Fruit fly (Drosophila melanogaster) whole organism, adult: ENCODE measurements around the gene Nepl3.
A peak's percentile ranks its signal among the peaks of the same experiment; 100 is the strongest.

Source experiments
- CG11617 ChIP-seq: fragments of 200-800 bp; sonication (Bioruptor generic); optimal IDR thresholded peaks from 2 replicates; lab custom pipeline; 2017; ENCODE audit warnings: mild to moderate bottlenecking, missing biosample characterization, missing genetic modification reagents, missing genetic modification characterization
- CG12768 ChIP-seq: fragments of 200-800 bp; sonication (Bioruptor generic); optimal IDR thresholded peaks from 2 replicates; lab custom pipeline; 2017; ENCODE audit warnings: missing biosample characterization, missing genetic modification characterization, mild to moderate bottlenecking, moderate library complexity, missing genetic modification reagents
- CG14711 ChIP-seq: fragments of 200-800 bp; sonication (Bioruptor generic); optimal IDR thresholded peaks from 2 replicates; lab custom pipeline; 2018; ENCODE audit warnings: missing biosample characterization, mild to moderate bottlenecking, missing genetic modification characterization, moderate library complexity
- CG1620 ChIP-seq: fragments of 200-800 bp; sonication (Bioruptor generic); optimal IDR thresholded peaks from 2 replicates; lab custom pipeline; 2016; ENCODE audit warnings: missing biosample characterization, missing genetic modification characterization
- CG33017 ChIP-seq: fragments of 200-800 bp; sonication (Bioruptor generic); optimal IDR thresholded peaks from 2 replicates; lab custom pipeline; 2018; ENCODE audit warnings: missing biosample characterization, mild to moderate bottlenecking, missing genetic modification characterization, moderate library complexity
- CG5204 ChIP-seq: fragments of 200-800 bp; sonication (Bioruptor generic); optimal IDR thresholded peaks from 2 replicates; lab custom pipeline; 2016; ENCODE audit warnings: missing biosample characterization, missing genetic modification characterization
- CG7045 ChIP-seq: fragments of 200-800 bp; sonication (Bioruptor generic); optimal IDR thresholded peaks from 2 replicates; lab custom pipeline; 2017; ENCODE audit warnings: missing biosample characterization, mild to moderate bottlenecking, missing genetic modification characterization
- CG7101 ChIP-seq: fragments of 200-800 bp; sonication (Bioruptor generic); optimal IDR thresholded peaks from 2 replicates; lab custom pipeline; 2018; ENCODE audit warnings: missing biosample characterization, mild to moderate bottlenecking, missing genetic modification characterization, moderate library complexity
- Clk ChIP-seq: fragments of 200-800 bp; sonication (Bioruptor generic); optimal IDR thresholded peaks from 2 replicates; lab custom pipeline; 2017; ENCODE audit warnings: missing biosample characterization, missing genetic modification characterization
- Crg-1 ChIP-seq: fragments of 200-800 bp; sonication (Bioruptor generic); optimal IDR thresholded peaks from 2 replicates; lab custom pipeline; 2016; ENCODE audit warnings: missing biosample characterization, missing genetic modification characterization
- Hr96 ChIP-seq: fragments of 200-800 bp; sonication (Bioruptor generic); optimal IDR thresholded peaks from 2 replicates; lab custom pipeline; 2016; ENCODE audit warnings: missing biosample characterization, missing genetic modification characterization
- Mnt ChIP-seq: fragments of 200-800 bp; sonication (Bioruptor generic); optimal IDR thresholded peaks from 2 replicates; lab custom pipeline; 2016; ENCODE audit warnings: missing biosample characterization, mild to moderate bottlenecking, missing genetic modification characterization
- bab1 ChIP-seq: fragments of 200-800 bp; sonication (Bioruptor generic); optimal IDR thresholded peaks from 3 replicates; lab custom pipeline; 2019; ENCODE audit warnings: missing biosample characterization, mild to moderate bottlenecking, missing genetic modification characterization, moderate library complexity
- cic ChIP-seq: fragments of 200-800 bp; sonication (Bioruptor generic); optimal IDR thresholded peaks from 2 replicates; lab custom pipeline; 2017; ENCODE audit warnings: missing biosample characterization, mild to moderate bottlenecking, missing genetic modification characterization, moderate library complexity
- cnc ChIP-seq, 2 experiments: fragments of >200 bp; optimal IDR thresholded peaks; 2 replicates each; lab custom pipeline; 2017
- kay ChIP-seq: fragments of 200-800 bp; sonication (Bioruptor generic); peaks from one replicate; lab custom pipeline; 2016; ENCODE audit warnings: missing biosample characterization, missing genetic modification characterization, borderline replicate concordance
- ovo ChIP-seq: fragments of 200-800 bp; sonication (Bioruptor generic); optimal IDR thresholded peaks from 2 replicates; lab custom pipeline; 2016; ENCODE audit warnings: missing biosample characterization, missing genetic modification characterization
- pad ChIP-seq: fragments of 200-800 bp; sonication (Bioruptor generic); optimal IDR thresholded peaks from 3 replicates; lab custom pipeline; 2017; ENCODE audit warnings: missing biosample characterization, missing genetic modification characterization, mild to moderate bottlenecking, moderate library complexity, missing genetic modification reagents
- tj ChIP-seq: fragments of 200-800 bp; sonication (Bioruptor generic); optimal IDR thresholded peaks from 3 replicates; lab custom pipeline; 2017; ENCODE audit warnings: missing biosample characterization, mild to moderate bottlenecking, missing genetic modification characterization, moderate library complexity
- toe ChIP-seq: fragments of 200-800 bp; sonication (Bioruptor generic); optimal IDR thresholded peaks from 2 replicates; lab custom pipeline; 2016; ENCODE audit warnings: missing biosample characterization, missing genetic modification characterization

Nepl3 gene

DNA sequence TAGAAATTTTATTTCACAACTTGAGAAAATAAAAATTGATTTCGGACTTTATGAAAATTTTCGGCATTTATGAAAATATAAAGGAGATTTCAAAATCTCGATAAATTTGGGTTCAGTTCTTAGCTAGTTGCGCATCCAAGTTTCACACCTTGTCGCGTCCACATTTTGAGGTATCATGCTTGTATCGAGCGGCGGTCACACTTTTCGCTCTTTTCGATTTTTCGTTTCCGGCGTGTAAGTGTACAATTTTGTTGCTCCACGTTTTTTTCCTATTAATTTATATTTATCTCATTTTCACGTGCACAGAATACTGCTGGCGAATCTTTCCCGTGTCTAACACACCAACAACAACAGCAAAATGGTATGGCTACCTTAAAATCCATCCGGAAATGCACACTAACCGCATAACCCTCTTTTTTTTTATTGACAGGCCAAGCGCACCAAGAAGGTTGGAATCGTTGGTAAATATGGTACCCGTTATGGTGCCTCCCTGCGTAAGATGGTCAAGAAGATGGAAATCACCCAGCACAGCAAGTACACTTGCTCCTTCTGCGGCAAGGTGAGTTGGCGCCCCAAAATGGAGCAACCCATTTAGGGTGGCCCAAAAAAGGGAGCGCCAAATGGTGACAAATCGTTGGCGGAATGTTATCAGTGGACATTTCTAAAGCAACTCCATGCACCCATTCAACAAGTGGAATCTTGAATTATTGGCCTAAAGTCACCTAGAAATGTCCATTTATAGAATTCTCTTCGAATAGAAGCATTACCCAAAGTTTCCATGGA lies 12.9 kb upstream of the Nepl3 start, which contains the start of gene RpL37A:
RpL37A (plus strand) TSS at position 161 of the 783 bp plus-strand sequence.
- TF ChIP-seq pad (GFP tag; lab: Kevin White, UChicago) (peak; percentile 74), kay (GFP tag; lab: Kevin White, UChicago) (peak; percentile 18), cic (GFP tag; lab: Kevin White, UChicago) (peak; percentile 62), CG11617 (peak; percentile 87), CG1620 (GFP tag; lab: Kevin White, UChicago) (peak; percentile 86), Hr96 (GFP tag; lab: Kevin White, UChicago) (peak; percentile 84), CG33017 (tag; lab: Kevin White, UChicago) (peak; percentile 54), Crg-1 (GFP tag; lab: Kevin White, UChicago) (peak; percentile 73), ovo (peak; percentile 63), CG7045 (GFP tag; lab: Kevin White, UChicago) (peak; percentile 57), Clk (GFP tag; lab: Kevin White, UChicago) (peak; percentile 61), bab1 (peak; percentile 85), CG12768 (peak; percentile 66), cnc (optimal IDR thresholded peaks at IDR 0.05; lab: Kevin White, UChicago) (no peak), tj (peak; percentile 54), CG5204 (no peak), CG14711 (peak; percentile 61), CG7101 (tag; lab: Kevin White, UChicago) (peak; percentile 81), toe (GFP tag; lab: Kevin White, UChicago) (no peak), Mnt (peak; percentile 76)

DNA sequence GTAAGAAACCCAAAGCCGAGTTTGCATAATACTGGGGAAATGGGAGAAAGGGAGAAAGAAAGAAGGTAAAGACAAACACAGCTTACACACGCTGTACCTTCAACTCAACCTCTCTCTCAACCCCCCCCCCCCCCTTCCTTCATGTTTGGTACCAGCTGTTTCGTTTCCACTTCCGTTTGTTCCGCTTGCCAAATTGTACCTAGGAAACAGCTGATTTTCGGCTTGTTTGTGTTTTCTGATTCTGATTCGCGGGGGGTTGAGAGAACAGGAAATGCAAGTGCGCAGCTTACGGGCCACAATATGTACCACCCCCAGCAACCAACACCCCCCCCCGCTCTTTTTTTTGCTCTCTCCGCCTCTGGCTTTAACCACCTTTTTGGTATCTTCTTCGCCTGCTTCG lies 5.9 kb upstream of the Nepl3 start:
- peak; percentile 82 for TF ChIP-seq tj
- TF ChIP-seq CG12768, result peak; percentile 24
- peak; percentile 0 for TF ChIP-seq bab1
- TF ChIP-seq CG7045 (GFP tag; lab: Kevin White, UChicago), result no peak
- TF ChIP-seq CG14711, result no peak
- TF ChIP-seq cic (GFP tag; lab: Kevin White, UChicago), result peak; percentile 48
- peak; percentile 32 for TF ChIP-seq pad (GFP tag; lab: Kevin White, UChicago)
- TF ChIP-seq CG7101 (tag; lab: Kevin White, UChicago), result no peak
- no peak for TF ChIP-seq Mnt
- TF ChIP-seq toe (GFP tag; lab: Kevin White, UChicago), result no peak
- no peak for TF ChIP-seq ovo

DNA sequence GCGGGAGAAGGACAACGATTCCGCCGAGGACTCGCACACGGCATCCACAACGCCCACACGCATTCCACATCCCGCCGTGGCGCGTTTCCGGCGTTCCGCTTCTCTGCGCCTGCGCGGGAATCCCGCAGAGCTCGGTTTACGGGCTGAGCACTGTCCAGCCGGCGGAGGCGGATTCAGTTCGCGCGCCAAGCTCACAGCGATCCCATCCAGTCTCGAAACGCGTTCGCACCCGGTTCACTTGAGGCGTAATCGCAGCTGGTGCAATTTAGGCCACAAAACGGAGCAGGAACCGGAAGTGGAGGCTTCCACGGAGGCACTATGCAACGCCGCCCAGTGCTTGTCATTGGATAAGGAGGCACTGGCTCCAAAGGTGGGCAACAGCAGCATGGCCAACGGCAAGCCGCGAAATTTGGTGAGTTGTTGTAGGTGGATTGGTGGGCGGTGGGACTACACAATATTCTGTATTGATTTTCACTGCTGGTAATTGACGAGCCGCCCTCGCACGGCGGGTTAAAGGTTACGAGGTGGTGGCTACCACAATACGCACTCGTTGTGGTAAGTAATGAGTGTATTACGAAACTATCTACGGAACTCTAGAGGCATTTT lies 4.9 kb upstream of the Nepl3 start:
- peak; percentile 13 for TF ChIP-seq cic (GFP tag; lab: Kevin White, UChicago)
- TF ChIP-seq CG14711, result no peak
- TF ChIP-seq CG11617, result no peak

DNA sequence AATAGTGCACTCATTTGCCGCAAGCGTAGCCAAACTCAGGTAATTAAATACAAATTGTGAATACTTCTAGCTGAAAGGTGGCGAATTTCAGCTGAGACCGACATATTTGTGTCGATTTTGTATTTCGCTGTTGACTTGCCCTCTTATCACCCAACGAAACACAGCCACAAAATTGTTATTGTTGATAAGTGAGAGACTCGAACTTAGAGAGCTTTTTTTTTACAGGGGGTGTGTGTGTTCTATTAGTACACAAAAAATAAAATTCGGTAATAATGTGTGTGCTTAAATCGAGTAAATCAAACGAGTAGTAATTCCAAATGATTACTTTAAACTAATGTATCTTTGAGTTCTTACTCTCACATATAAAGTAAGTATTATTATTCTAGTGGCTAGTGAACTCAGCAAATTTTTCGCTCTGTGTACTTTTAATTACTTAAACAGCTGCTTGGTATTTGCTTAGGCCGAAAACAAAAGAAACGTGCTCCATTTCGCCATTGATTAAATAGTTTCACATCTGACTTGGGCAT lies 3.0 kb upstream of the Nepl3 start:
- TF ChIP-seq kay (GFP tag; lab: Kevin White, UChicago) (no peak), CG14711 (peak; percentile 48), CG12768 (peak; percentile 51), Crg-1 (GFP tag; lab: Kevin White, UChicago) (no peak), cic (GFP tag; lab: Kevin White, UChicago) (peak; percentile 83), Hr96 (GFP tag; lab: Kevin White, UChicago) (no peak), tj (peak; percentile 92), CG11617 (peak; percentile 66), pad (GFP tag; lab: Kevin White, UChicago) (peak; percentile 23), CG7045 (GFP tag; lab: Kevin White, UChicago) (peak; percentile 47), CG1620 (GFP tag; lab: Kevin White, UChicago) (no peak), Clk (GFP tag; lab: Kevin White, UChicago) (peak; percentile 4), Mnt (peak; percentile 7), bab1 (peak; percentile 14), toe (GFP tag; lab: Kevin White, UChicago) (no peak), CG7101 (tag; lab: Kevin White, UChicago) (peak; percentile 74), CG5204 (no peak), CG33017 (tag; lab: Kevin White, UChicago) (peak; percentile 71), cnc (optimal IDR thresholded peaks at IDR 0.05; lab: Kevin White, UChicago) (no peak), ovo (no peak)

DNA sequence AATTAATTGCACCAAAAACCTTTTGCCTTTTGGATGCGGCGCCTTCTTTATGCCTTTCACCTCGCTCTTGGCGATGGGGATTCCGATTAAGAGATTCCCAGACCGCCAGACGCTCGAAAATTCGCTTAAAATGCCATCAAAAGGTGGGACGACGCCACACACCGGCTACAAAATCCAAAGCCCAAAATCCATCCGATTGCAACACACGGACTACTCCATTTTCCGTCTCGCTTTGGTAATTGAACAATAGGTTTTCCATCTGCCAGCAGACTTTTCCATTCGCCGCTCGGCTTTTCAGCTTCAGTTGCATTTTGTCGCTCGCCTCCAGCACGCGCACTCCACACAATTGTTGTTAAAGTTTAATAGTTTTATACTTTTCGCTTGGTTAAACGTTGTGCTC lies 2.5 kb upstream of the Nepl3 start, which contains the start of gene qtc:
qtc (plus strand) TSS at position 301 of the 400 bp plus-strand sequence.
- TF ChIP-seq pad (GFP tag; lab: Kevin White, UChicago) (no peak), CG11617 (no peak), CG12768 (no peak), Hr96 (GFP tag; lab: Kevin White, UChicago) (no peak), cnc (optimal IDR thresholded peaks at IDR 0.05; lab: Kevin White, UChicago) (no peak), Crg-1 (GFP tag; lab: Kevin White, UChicago) (no peak), Clk (GFP tag; lab: Kevin White, UChicago) (no peak), CG33017 (tag; lab: Kevin White, UChicago) (no peak), bab1 (no peak), CG14711 (no peak), Mnt (no peak), CG7101 (tag; lab: Kevin White, UChicago) (no peak), CG1620 (GFP tag; lab: Kevin White, UChicago) (no peak), tj (no peak), CG5204 (no peak), toe (GFP tag; lab: Kevin White, UChicago) (no peak), cic (GFP tag; lab: Kevin White, UChicago) (no peak)
